Worm (Caenorhabditis elegans): ENCODE measurements around the gene K04C2.3.
A peak's percentile ranks its signal among the peaks of the same experiment; 100 is the strongest.

K04C2.3 gene

ce11 chrIII:6887574-6887973 lies 14.7 kb downstream of the K04C2.3 start (continued):
- TF ChIP-seq sdz-12 (GFP tag; optimal IDR thresholded peaks at IDR 0.05) (no peak), ZK546.5 (tag; optimal IDR thresholded peaks at IDR 0.05) (no peak), Y48G9A.11 (GFP tag; IDR thresholded peaks at IDR 0.05) (peak; percentile 80), D1046.2 (GFP tag; IDR thresholded peaks at IDR 0.05) (0 out of 2 replicates have a peak, but pooled peaks have one; percentile 69), mdl-1 (tag; optimal IDR thresholded peaks at IDR 0.05) (peak; percentile 19 to 36), nhr-111 (GFP tag; optimal IDR thresholded peaks at IDR 0.05) (peak; percentile 80), zip-11 (GFP tag; IDR thresholded peaks at IDR 0.05) (0 out of 2 replicates have a peak, but pooled peaks have one; percentile 42), nhr-102 (tag; optimal IDR thresholded peaks at IDR 0.05) (no peak), F10B5.3 (tag; optimal IDR thresholded peaks at IDR 0.05) (peak; percentile 48), zip-2 (tag; optimal IDR thresholded peaks at IDR 0.05) (no peak), F49E8.2 (tag; optimal IDR thresholded peaks at IDR 0.05; ENCODE audit: borderline replicate concordance) (peak; percentile 66), nhr-76 (tag; optimal IDR thresholded peaks at IDR 0.05) (no peak), snpc-1.2 (GFP tag; IDR thresholded peaks at IDR 0.05) (peak; percentile 79), ces-1 (GFP tag; optimal IDR thresholded peaks at IDR 0.05) (no peak), ceh-20 (GFP tag; IDR thresholded peaks at IDR 0.05) (no peak; the same call in none of the 2 replicates), dpl-1 (GFP tag; optimal IDR thresholded peaks at IDR 0.05) (peak; percentile 50), R02D3.7 (tag; optimal IDR thresholded peaks at IDR 0.05) (peak; percentile 8), saeg-2 (GFP tag; IDR thresholded peaks at IDR 0.05) (0 out of 2 replicates have a peak, but pooled peaks have one; percentile 22), zag-1 (tag; optimal IDR thresholded peaks at IDR 0.05) (no peak), nhr-77 (tag; optimal IDR thresholded peaks at IDR 0.05) (no peak), unc-39 (tag; optimal IDR thresholded peaks at IDR 0.05) (no peak), ztf-7 (tag; optimal IDR thresholded peaks at IDR 0.05) (peak; percentile 51), nhr-237 (tag; optimal IDR thresholded peaks at IDR 0.05) (no peak), fos-1 (tag; optimal IDR thresholded peaks at IDR 0.05) (no peak), ctbp-1 (GFP tag; IDR thresholded peaks at IDR 0.05) (peak; percentile 85), spr-3 (GFP tag; optimal IDR thresholded peaks at IDR 0.05) (no peak), hlh-11 (tag; optimal IDR thresholded peaks at IDR 0.05) (no peak), snpc-4 (tag; optimal IDR thresholded peaks at IDR 0.05) (peak; percentile 29), daf-8 (GFP tag; IDR thresholded peaks at IDR 0.05) (no peak), egl-43 (GFP tag; IDR thresholded peaks at IDR 0.05) (no peak; the same call in 1 of the 2 replicates)

- TF ChIP-seq T26A8.4 (GFP tag; IDR thresholded peaks at IDR 0.05), result peak; percentile 80
- TF ChIP-seq ctbp-1 (GFP tag; IDR thresholded peaks at IDR 0.05), result peak; percentile 73; the same call in 1 of the 2 replicates
- TF ChIP-seq dmd-8 (GFP tag; IDR thresholded peaks at IDR 0.05), result peak; percentile 81
- TF ChIP-seq hlh-30 (tag; optimal IDR thresholded peaks at IDR 0.05; ENCODE audit: insufficient read depth), result peak; percentile 43
- peak; percentile 84 for TF ChIP-seq egl-43 (GFP tag; IDR thresholded peaks at IDR 0.05)
- 0 out of 2 replicates have a peak, but pooled peaks have one; percentile 17 for TF ChIP-seq dmd-9 (GFP tag; IDR thresholded peaks at IDR 0.05)
- TF ChIP-seq unc-130 (GFP tag; optimal IDR thresholded peaks at IDR 0.05), result no peak
- peak; percentile 66 for TF ChIP-seq zip-2 (tag; optimal IDR thresholded peaks at IDR 0.05)
- TF ChIP-seq mdt-29 (GFP tag; IDR thresholded peaks at IDR 0.05), result no peak
- TF ChIP-seq ceh-44 (GFP tag; IDR thresholded peaks at IDR 0.05), result peak; percentile 57; the same call in 1 of the 2 replicates
- TF ChIP-seq snpc-4 (tag; optimal IDR thresholded peaks at IDR 0.05), result no peak
- TF ChIP-seq Y75B8A.6 (GFP tag; IDR thresholded peaks at IDR 0.05), result peak; percentile 74; the same call in 1 of the 2 replicates
- no peak for TF ChIP-seq ZK546.5 (tag; optimal IDR thresholded peaks at IDR 0.05)
- no peak for TF ChIP-seq nhr-76 (tag; optimal IDR thresholded peaks at IDR 0.05)
- peak; percentile 64 for TF ChIP-seq Y48G9A.11 (GFP tag; IDR thresholded peaks at IDR 0.05)
- no peak for TF ChIP-seq cey-2 (tag; optimal IDR thresholded peaks at IDR 0.05; ENCODE audit: borderline replicate concordance, insufficient read depth)
- no peak for TF ChIP-seq ceh-32 (tag; optimal IDR thresholded peaks at IDR 0.05; ENCODE audit: poor library complexity)
- TF ChIP-seq aha-1 (tag), result no peak
- peak; percentile 9 for TF ChIP-seq dpl-1 (GFP tag; optimal IDR thresholded peaks at IDR 0.05)
- no peak for TF ChIP-seq ZK337.2 (GFP tag; IDR thresholded peaks at IDR 0.05)
- no peak for TF ChIP-seq ces-1 (GFP tag; optimal IDR thresholded peaks at IDR 0.05)
- peak; percentile 25 for TF ChIP-seq duxl-1 (tag; optimal IDR thresholded peaks at IDR 0.05; ENCODE audit: poor library complexity)
- no peak for TF ChIP-seq set-16 (GFP tag; IDR thresholded peaks at IDR 0.05)
- peak; percentile 63 for TF ChIP-seq Y5F2A.4 (GFP tag; optimal IDR thresholded peaks at IDR 0.05)
- TF ChIP-seq mep-1 (tag; optimal IDR thresholded peaks at IDR 0.05), result peak; percentile 46
- TF ChIP-seq vab-7 (GFP tag; IDR thresholded peaks at IDR 0.05), result peak; percentile 71
- TF ChIP-seq arid-1 (GFP tag; conservative IDR thresholded peaks at IDR 0.05), result peak; percentile 86
- TF ChIP-seq mxl-2 (GFP tag; conservative IDR thresholded peaks at IDR 0.05), result 0 out of 2 replicates have a peak, but pooled peaks have one; percentile 55
These were observed 15.6 kb downstream of the K04C2.3 start for ce11 chrIII:6888497-6888896.
